Fruit fly (Drosophila melanogaster) whole organism, embryonic: ENCODE results near the gene IntS2.
A peak's percentile ranks its signal among the peaks of the same experiment; 100 is the strongest.

Experiments
- Aef1 ChIP-seq: fragments of 200-800 bp; sonication (Bioruptor generic); IDR thresholded peaks from 3 replicates; pipeline ENCODE4 v1.3.6; 2022; ENCODE audit warnings: missing biosample characterization, missing genetic modification characterization
- Atf3 ChIP-seq: fragments of 200-800 bp; sonication (Bioruptor generic); optimal IDR thresholded peaks from 3 replicates; lab custom pipeline; 2016; ENCODE audit warnings: missing biosample characterization, missing genetic modification characterization
- CG11093 ChIP-seq: fragments of 200-800 bp; sonication (Bioruptor generic); IDR thresholded peaks from 3 replicates; pipeline ENCODE4 v1.3.6; 2022; ENCODE audit warnings: missing biosample characterization, missing genetic modification characterization
- CG11560 ChIP-seq: fragments of 200-800 bp; sonication (Bioruptor generic); IDR thresholded peaks from 3 replicates; pipeline ENCODE4 v1.3.6; 2022; ENCODE audit warnings: missing biosample characterization, missing genetic modification characterization
- CG12219 ChIP-seq: fragments of 200-800 bp; sonication (Bioruptor generic); optimal IDR thresholded peaks from 3 replicates; lab custom pipeline; 2018; ENCODE audit warnings: missing biosample characterization, mild to moderate bottlenecking, missing genetic modification characterization
- CG12299 ChIP-seq: fragments of 200-800 bp; sonication (Bioruptor generic); optimal IDR thresholded peaks from 2 replicates; lab custom pipeline; 2018; ENCODE audit warnings: missing biosample characterization, mild to moderate bottlenecking, missing genetic modification characterization
- CG12942 ChIP-seq: fragments of 200-800 bp; sonication (Bioruptor generic); optimal IDR thresholded peaks from 3 replicates; lab custom pipeline; 2016; ENCODE audit warnings: missing biosample characterization, missing genetic modification characterization
- CG14965 ChIP-seq: fragments of 200-800 bp; sonication (Bioruptor generic); optimal IDR thresholded peaks from 2 replicates; lab custom pipeline; 2016; ENCODE audit warnings: missing biosample characterization, missing genetic modification characterization, borderline replicate concordance
- CG1529 ChIP-seq: fragments of 200-800 bp; sonication (Bioruptor generic); optimal IDR thresholded peaks from 3 replicates; lab custom pipeline; 2018; ENCODE audit warnings: missing biosample characterization, missing genetic modification characterization
- CG15696 ChIP-seq: fragments of 200-800 bp; sonication (Bioruptor generic); optimal IDR thresholded peaks from 2 replicates; lab custom pipeline; 2019; ENCODE audit warnings: missing biosample characterization, mild to moderate bottlenecking, missing genetic modification characterization, moderate library complexity
- CG1602 ChIP-seq: fragments of 200-800 bp; sonication (Bioruptor generic); optimal IDR thresholded peaks from 3 replicates; lab custom pipeline; 2016; ENCODE audit warnings: missing biosample characterization, missing genetic modification characterization
- CG17186 ChIP-seq: fragments of 200-800 bp; sonication (Bioruptor generic); optimal IDR thresholded peaks from 3 replicates; lab custom pipeline; 2017; ENCODE audit warnings: missing biosample characterization, missing genetic modification reagents, missing genetic modification characterization
- CG18599 ChIP-seq: fragments of 200-800 bp; sonication (Bioruptor generic); optimal IDR thresholded peaks from 3 replicates; lab custom pipeline; 2017; ENCODE audit warnings: missing biosample characterization, missing genetic modification characterization, mild to moderate bottlenecking, moderate library complexity, missing genetic modification reagents
- CG18619 ChIP-seq: fragments of 200-800 bp; sonication (Bioruptor generic); optimal IDR thresholded peaks from 3 replicates; lab custom pipeline; 2017; ENCODE audit warnings: missing biosample characterization, mild to moderate bottlenecking, missing genetic modification characterization
- CG2875 ChIP-seq: fragments of 200-800 bp; sonication (Bioruptor generic); optimal IDR thresholded peaks from 2 replicates; lab custom pipeline; 2017; ENCODE audit warnings: missing biosample characterization, mild to moderate bottlenecking, missing genetic modification characterization, missing genetic modification reagents
- CG4360 ChIP-seq: fragments of 200-800 bp; sonication (Bioruptor generic); IDR thresholded peaks from 2 replicates; pipeline ENCODE4 v1.3.6; 2022; ENCODE audit warnings: missing biosample characterization, missing genetic modification characterization
- CG43689 ChIP-seq: fragments of 200-800 bp; sonication (Bioruptor generic); IDR thresholded peaks from 2 replicates; pipeline ENCODE4 v1.3.6; 2022; ENCODE audit warnings: missing biosample characterization, missing genetic modification characterization
- CG5245 ChIP-seq: fragments of 200-800 bp; sonication (Bioruptor generic); optimal IDR thresholded peaks from 3 replicates; lab custom pipeline; 2016; ENCODE audit warnings: missing biosample characterization, missing genetic modification characterization
- CG8290 ChIP-seq, 3 experiments: fragments of 200-800 bp; sonication (Bioruptor generic); optimal IDR thresholded peaks; 2 replicates each; lab custom pipeline; 2016 to 2019; ENCODE audit warnings: missing biosample characterization in 3 of 3, missing genetic modification characterization in 3 of 3, mild to moderate bottlenecking in 2 of 3, moderate library complexity in 1 of 3
- CG8944 ChIP-seq: fragments of 200-800 bp; sonication (Bioruptor generic); optimal IDR thresholded peaks from 3 replicates; lab custom pipeline; 2016; ENCODE audit warnings: missing biosample characterization, missing genetic modification characterization
- HLHmδ ChIP-seq: fragments of 200-800 bp; sonication (Bioruptor generic); optimal IDR thresholded peaks from 2 replicates; lab custom pipeline; 2018; ENCODE audit warnings: missing biosample characterization, mild to moderate bottlenecking, missing genetic modification characterization, moderate library complexity
- Hmx ChIP-seq: fragments of 200-800 bp; sonication (Bioruptor generic); optimal IDR thresholded peaks from 2 replicates; lab custom pipeline; 2016; ENCODE audit warnings: missing biosample characterization, missing genetic modification characterization
- Hr3 ChIP-seq: fragments of 200-800 bp; sonication (Bioruptor generic); optimal IDR thresholded peaks from 3 replicates; lab custom pipeline; 2016; ENCODE audit warnings: missing biosample characterization, missing genetic modification characterization
- Mes4 ChIP-seq: fragments of 200-800 bp; sonication (Bioruptor generic); optimal IDR thresholded peaks from 2 replicates; lab custom pipeline; 2016; ENCODE audit warnings: missing biosample characterization, missing genetic modification characterization
- NFAT ChIP-seq: fragments of 200-800 bp; sonication (Bioruptor generic); IDR thresholded peaks from 2 replicates; pipeline ENCODE4 v1.3.6; 2022; ENCODE audit warnings: missing biosample characterization, missing genetic modification characterization
- NK7.1 ChIP-seq: fragments of 200-800 bp; sonication (Bioruptor generic); optimal IDR thresholded peaks from 3 replicates; lab custom pipeline; 2016; ENCODE audit warnings: missing biosample characterization, missing genetic modification characterization
- Side ChIP-seq: fragments of 200-800 bp; sonication (Bioruptor generic); optimal IDR thresholded peaks from 2 replicates; lab custom pipeline; 2016; ENCODE audit warnings: missing biosample characterization, missing genetic modification characterization
- Sry-δ ChIP-seq: fragments of 200-800 bp; sonication (Bioruptor generic); optimal IDR thresholded peaks from 2 replicates; lab custom pipeline; 2016; ENCODE audit warnings: missing biosample characterization, missing genetic modification characterization
- Usf ChIP-seq: fragments of 200-800 bp; sonication (Bioruptor generic); optimal IDR thresholded peaks from 2 replicates; lab custom pipeline; 2017; ENCODE audit warnings: missing genotype, missing biosample characterization, missing genetic modification characterization
- cato ChIP-seq: fragments of 200-800 bp; sonication (Bioruptor generic); optimal IDR thresholded peaks from 2 replicates; lab custom pipeline; 2016; ENCODE audit warnings: missing biosample characterization, missing genetic modification characterization, borderline replicate concordance
- chn ChIP-seq: fragments of 200-800 bp; sonication (Bioruptor generic); optimal IDR thresholded peaks from 2 replicates; lab custom pipeline; 2016; ENCODE audit warnings: missing biosample characterization, missing genetic modification characterization
- crp ChIP-seq, 2 experiments: fragments of 200-800 bp; sonication (Bioruptor generic); optimal IDR thresholded peaks; 2 replicates in 1 of 2; 3 replicates in 1 of 2; lab custom pipeline; 2017; ENCODE audit warnings: missing biosample characterization in 2 of 2, missing genetic modification characterization in 2 of 2, mild to moderate bottlenecking in 1 of 2, moderate library complexity in 1 of 2
- dm ChIP-seq: fragments of 200-800 bp; sonication (Bioruptor generic); optimal IDR thresholded peaks from 3 replicates; lab custom pipeline; 2016; ENCODE audit warnings: missing biosample characterization, missing genetic modification characterization
- fd96Cb ChIP-seq: fragments of 200-800 bp; sonication (Bioruptor generic); optimal IDR thresholded peaks from 2 replicates; lab custom pipeline; 2018; ENCODE audit warnings: missing biosample characterization, mild to moderate bottlenecking, missing genetic modification characterization, moderate library complexity
- grn ChIP-seq: fragments of 200-800 bp; sonication (Bioruptor generic); optimal IDR thresholded peaks from 3 replicates; lab custom pipeline; 2017; ENCODE audit warnings: missing biosample characterization, missing genetic modification characterization
- kay ChIP-seq: fragments of 200-800 bp; sonication (Bioruptor generic); optimal IDR thresholded peaks from 2 replicates; lab custom pipeline; 2016; ENCODE audit warnings: missing biosample characterization, missing genetic modification characterization
- ken ChIP-seq: fragments of 200-800 bp; sonication (Bioruptor generic); IDR thresholded peaks from 3 replicates; pipeline ENCODE4 v1.3.6; 2022; ENCODE audit warnings: missing biosample characterization, missing genetic modification characterization
- klu ChIP-seq: fragments of 200-800 bp; sonication (Bioruptor generic); IDR thresholded peaks from 2 replicates; pipeline ENCODE4 v1.3.6; 2022; ENCODE audit warnings: missing biosample characterization, missing genetic modification characterization
- lmd ChIP-seq: fragments of 200-800 bp; sonication (Bioruptor generic); IDR thresholded peaks from 2 replicates; pipeline ENCODE4 v1.3.6; 2022; ENCODE audit warnings: missing biosample characterization, missing genetic modification characterization
- lola ChIP-seq, 3 experiments: fragments of >200 bp in 2 of 3; fragments of 200-800 bp in 1 of 3; sonication (Bioruptor generic) in 1 of 3; optimal IDR thresholded peaks; 2 replicates each; lab custom pipeline; 2017 to 2019; ENCODE audit warnings: missing biosample characterization in 3 of 3, missing genetic modification characterization in 3 of 3, mild to moderate bottlenecking in 1 of 3, moderate library complexity in 1 of 3
- mam ChIP-seq: fragments of 200-800 bp; sonication (Bioruptor generic); optimal IDR thresholded peaks from 3 replicates; lab custom pipeline; 2016; ENCODE audit warnings: missing biosample characterization, missing genetic modification characterization
- pfk ChIP-seq: fragments of 200-800 bp; sonication (Bioruptor generic); optimal IDR thresholded peaks from 2 replicates; lab custom pipeline; 2018; ENCODE audit warnings: missing biosample characterization, mild to moderate bottlenecking, missing genetic modification characterization, moderate library complexity
- pros ChIP-seq: fragments of 200-800 bp; sonication (Bioruptor generic); optimal IDR thresholded peaks from 3 replicates; lab custom pipeline; 2019; ENCODE audit warnings: missing biosample characterization, mild to moderate bottlenecking, missing genetic modification characterization, moderate library complexity
- row ChIP-seq: fragments of 200-800 bp; sonication (Bioruptor generic); IDR thresholded peaks from 3 replicates; pipeline ENCODE4 v1.3.6; 2022; ENCODE audit warnings: missing biosample characterization, missing genetic modification characterization
- sc ChIP-seq, 3 experiments: fragments of >200 bp in 2 of 3; fragments of 200-800 bp in 1 of 3; sonication (Bioruptor generic) in 1 of 3; optimal IDR thresholded peaks; 2 replicates in 2 of 3; 3 replicates in 1 of 3; lab custom pipeline; 2017; ENCODE audit warnings: mild to moderate bottlenecking in 1 of 3, missing biosample characterization in 1 of 3, missing genetic modification characterization in 1 of 3, missing genetic modification reagents in 1 of 3
- sens-2 ChIP-seq: fragments of 200-800 bp; sonication (Bioruptor generic); IDR thresholded peaks from 2 replicates; pipeline ENCODE4 v1.3.6; 2022; ENCODE audit warnings: missing biosample characterization, missing genetic modification characterization
- tup ChIP-seq: fragments of 200-800 bp; sonication (Bioruptor generic); optimal IDR thresholded peaks from 2 replicates; lab custom pipeline; 2016; ENCODE audit warnings: missing biosample characterization, mild to moderate bottlenecking, missing genetic modification characterization, moderate library complexity
- tx ChIP-seq: fragments of 200-800 bp; sonication (Bioruptor generic); optimal IDR thresholded peaks from 2 replicates; lab custom pipeline; 2016; ENCODE audit warnings: missing biosample characterization, missing genetic modification characterization

Gene IntS2

dm6 chrX:17702738-17703570 is 46.3 kb upstream of the IntS2 start, which contains the start of the genes CG8188 and par-6 (continued):
- TF ChIP-seq Hmx (GFP tag; lab: Kevin White, UChicago) (peak; percentile 59), CG18599 (GFP tag; lab: Kevin White, UChicago) (peak; percentile 85), pfk (peak; percentile 10), Atf3 (GFP tag; lab: Kevin White, UChicago) (peak; percentile 85), Mes4 (GFP tag; lab: Kevin White, UChicago) (peak; percentile 81), CG15696 (tag; lab: Kevin White, UChicago) (peak; percentile 78), NK7.1 (GFP tag; lab: Kevin White, UChicago) (peak; percentile 60), CG5245 (GFP tag; lab: Kevin White, UChicago) (peak; percentile 70), HLHmδ (GFP tag; lab: Kevin White, UChicago) (no peak), CG12299 (tag; lab: Kevin White, UChicago) (peak; percentile 81), NFAT (GFP tag; lab: Robert Waterston, UW) (peak; percentile 75), dm (peak; percentile 77), CG1602 (GFP tag; lab: Kevin White, UChicago) (peak; percentile 90), CG43689 (GFP tag; lab: Robert Waterston, UW) (no peak), mam (GFP tag; lab: Kevin White, UChicago) (peak; percentile 92), ken (GFP tag; lab: Robert Waterston, UW) (peak; percentile 91), tx (peak; percentile 75), Usf (peak; percentile 77), CG11093 (peak; percentile 75; the same call in 1 of the 3 replicates), crp (GFP tag; optimal IDR thresholded peaks at IDR 0.05; lab: Kevin White, UChicago) (peak in 1 of 2 experiments; percentile 32), chn (GFP tag; lab: Kevin White, UChicago) (peak; percentile 93), row (peak; percentile 100), CG2875 (GFP tag; lab: Kevin White, UChicago) (peak; percentile 68), grn (GFP tag; lab: Kevin White, UChicago) (peak; percentile 43), CG8944 (peak; percentile 89), CG12219 (GFP tag; lab: Kevin White, UChicago) (peak; percentile 62), CG17186 (GFP tag; lab: Kevin White, UChicago) (peak; percentile 50), lola (GFP tag; optimal IDR thresholded peaks at IDR 0.05; lab: Kevin White, UChicago) (peak in 1 of 3 experiments; percentile 70), pros (no peak), CG14965 (GFP tag; lab: Kevin White, UChicago) (no peak), CG4360 (GFP tag; lab: Robert Waterston, UW) (peak; percentile 77), sc (optimal IDR thresholded peaks at IDR 0.05; lab: Kevin White, UChicago) (no peak), sc (GFP tag; optimal IDR thresholded peaks at IDR 0.05; lab: Kevin White, UChicago) (peak; percentile 53), CG11560 (tag; lab: Robert Waterston, UW) (peak; percentile 73), Hr3 (peak; percentile 84), klu (GFP tag; lab: Robert Waterston, UW) (peak; percentile 83), kay (GFP tag; lab: Kevin White, UChicago) (peak; percentile 60), CG8290 (GFP tag; optimal IDR thresholded peaks at IDR 0.05; lab: Kevin White, UChicago) (no peak), CG8290 (tag; optimal IDR thresholded peaks at IDR 0.05; lab: Kevin White, UChicago) (peak; percentile 16 to 63), CG1529 (peak; percentile 68), lmd (GFP tag; lab: Robert Waterston, UW) (peak; percentile 91), Side (GFP tag; lab: Kevin White, UChicago) (peak; percentile 82), cato (GFP tag; lab: Kevin White, UChicago) (peak; percentile 71), Sry-δ (GFP tag; lab: Kevin White, UChicago) (peak; percentile 80), fd96Cb (tag; lab: Kevin White, UChicago) (peak; percentile 84), CG18619 (GFP tag; lab: Kevin White, UChicago) (peak; percentile 79), sens-2 (peak; percentile 80), Aef1 (GFP tag; lab: Robert Waterston, UW) (peak; percentile 89), tup (peak; percentile 72), CG12942 (GFP tag; lab: Kevin White, UChicago) (peak; percentile 87)
